Worm (Caenorhabditis elegans) whole organism, L1 larva: ENCODE measurements around the gene spr-3.
A peak's percentile ranks its signal among the peaks of the same experiment; 100 is the strongest.

Experiments used
- C16A3.4 ChIP-seq: fragments of 150-350 bp; optimal IDR thresholded peaks from 2 replicates; lab custom pipeline; 2014; ENCODE audit warnings: missing biosample characterization, missing genetic modification characterization
- F16B12.6 ChIP-seq: fragments of 150-350 bp; optimal IDR thresholded peaks from 2 replicates; lab custom pipeline; 2014; ENCODE audit warnings: missing biosample characterization, missing genetic modification characterization
- alr-1 ChIP-seq: fragments of 200-800 bp; sonication (Bioruptor generic); optimal IDR thresholded peaks from 2 replicates; lab custom pipeline; 2018; ENCODE audit warnings: borderline replicate concordance, mild to moderate bottlenecking, missing genetic modification characterization, missing compliant biosample characterization
- ama-1 ChIP-seq: fragments of 150-350 bp; optimal IDR thresholded peaks from 2 replicates; lab custom pipeline; 2014
- ceh-63 ChIP-seq: fragments of 200-800 bp; sonication (Bioruptor generic); optimal IDR thresholded peaks from 2 replicates; lab custom pipeline; 2018; ENCODE audit warnings: mild to moderate bottlenecking, missing genetic modification characterization, missing compliant biosample characterization
- ceh-8 ChIP-seq: fragments of 200-800 bp; sonication (Bioruptor generic); optimal IDR thresholded peaks from 2 replicates; lab custom pipeline; 2018; ENCODE audit warnings: mild to moderate bottlenecking, missing genetic modification characterization, moderate library complexity, missing compliant biosample characterization
- ceh-88 ChIP-seq: fragments of 200-800 bp; sonication (Bioruptor generic); IDR thresholded peaks from 2 replicates; pipeline ENCODE4 v1.3.6; 2022; ENCODE audit warnings: missing genetic modification characterization, missing compliant biosample characterization
- ces-1 ChIP-seq: fragments of 150-350 bp; optimal IDR thresholded peaks from 2 replicates; lab custom pipeline; 2014; ENCODE audit warnings: missing biosample characterization, missing genetic modification reagents, missing genetic modification characterization
- efl-1 ChIP-seq, 4 experiments: fragments of 150-350 bp; optimal IDR thresholded peaks in 3 of 4; peaks in 1 of 4; 1 replicate in 1 of 4; 2 replicates in 3 of 4; lab custom pipeline; 2014; ENCODE audit warnings: missing biosample characterization in 2 of 4, missing genetic modification characterization in 2 of 4, missing genetic modification reagents in 2 of 4
- egl-27 ChIP-seq, 2 experiments: fragments of 150-350 bp in 1 of 2; sonication (generic microtip); optimal IDR thresholded peaks; 3 replicates each; lab custom pipeline; 2017 to 2018; ENCODE audit warnings: missing biosample characterization in 2 of 2, missing genetic modification characterization in 2 of 2, missing genetic modification reagents in 2 of 2
- elt-2 ChIP-seq: sonication (generic microtip); optimal IDR thresholded peaks from 2 replicates; lab custom pipeline; 2016; ENCODE audit warnings: missing genetic modification characterization, mild to moderate bottlenecking, inconsistent platforms, missing compliant biosample characterization, missing genetic modification reagents
- elt-3 ChIP-seq, 6 experiments: fragments of 150-350 bp in 1 of 6; sonication (generic microtip); optimal IDR thresholded peaks; 2 replicates each; lab custom pipeline; 2017 to 2018; ENCODE audit warnings: missing biosample characterization in 6 of 6, missing genetic modification characterization in 6 of 6, inconsistent platforms in 1 of 6
- ets-5 ChIP-seq: fragments of 200-800 bp; sonication (Bioruptor generic); IDR thresholded peaks from 2 replicates; pipeline ENCODE4 v1.3.6; 2022; ENCODE audit warnings: missing genetic modification characterization, missing compliant biosample characterization
- fkh-10 ChIP-seq: sonication (generic microtip); optimal IDR thresholded peaks from 2 replicates; lab custom pipeline; 2017; ENCODE audit warnings: missing biosample characterization, missing genetic modification reagents, missing genetic modification characterization
- fkh-8 ChIP-seq: sonication (generic microtip); optimal IDR thresholded peaks from 2 replicates; lab custom pipeline; 2016; ENCODE audit warnings: mild to moderate bottlenecking, missing genetic modification characterization, missing compliant biosample characterization
- fos-1 ChIP-seq: fragments of 150-350 bp; optimal IDR thresholded peaks from 2 replicates; lab custom pipeline; 2014; ENCODE audit warnings: missing biosample characterization, missing genetic modification characterization
- hlh-17 ChIP-seq: fragments of 200-800 bp; sonication (Bioruptor generic); optimal IDR thresholded peaks from 2 replicates; lab custom pipeline; 2018; ENCODE audit warnings: missing genetic modification characterization, mild to moderate bottlenecking, missing compliant biosample characterization, moderate library complexity, borderline replicate concordance
- hpl-2 ChIP-seq: fragments of 150-350 bp; optimal IDR thresholded peaks from 2 replicates; lab custom pipeline; 2014; ENCODE audit warnings: missing biosample characterization, missing genetic modification reagents, missing genetic modification characterization
- isw-1 ChIP-seq: fragments of 200-800 bp; sonication (Bioruptor generic); IDR thresholded peaks from 2 replicates; pipeline ENCODE4 v1.3.6; 2022; ENCODE audit warnings: missing genetic modification characterization, missing compliant biosample characterization
- jun-1 ChIP-seq: fragments of 150-350 bp; optimal IDR thresholded peaks from 2 replicates; lab custom pipeline; 2014; ENCODE audit warnings: missing biosample characterization, missing genetic modification reagents, missing genetic modification characterization
- lin-13 ChIP-seq: fragments of 150-350 bp; optimal IDR thresholded peaks from 2 replicates; lab custom pipeline; 2014; ENCODE audit warnings: missing biosample characterization, missing genetic modification reagents, missing genetic modification characterization
- lin-14 ChIP-seq: fragments of 200-800 bp; sonication (Bioruptor generic); optimal IDR thresholded peaks from 2 replicates; lab custom pipeline; 2018; ENCODE audit warnings: mild to moderate bottlenecking, missing genetic modification characterization, moderate library complexity, missing compliant biosample characterization
- lin-35 ChIP-seq, 2 experiments: fragments of 150-350 bp; optimal IDR thresholded peaks; 2 replicates each; lab custom pipeline; 2014; ENCODE audit warnings: missing biosample characterization in 2 of 2, missing genetic modification characterization in 2 of 2, missing genetic modification reagents in 2 of 2
- lir-3 ChIP-seq: sonication (generic microtip); optimal IDR thresholded peaks from 2 replicates; lab custom pipeline; 2016; ENCODE audit warnings: mild to moderate bottlenecking, missing genetic modification characterization, moderate library complexity, missing compliant biosample characterization; ENCODE audit not compliant: poor library complexity
- lsy-2 ChIP-seq, 2 experiments: fragments of 150-350 bp; optimal IDR thresholded peaks; 2 replicates each; lab custom pipeline; 2014; ENCODE audit warnings: missing biosample characterization in 2 of 2, missing genetic modification characterization in 2 of 2
- mab-9 ChIP-seq: fragments of 200-800 bp; sonication (Bioruptor generic); IDR thresholded peaks from 2 replicates; pipeline ENCODE4 v1.3.6; 2022; ENCODE audit warnings: missing genetic modification reagents, missing genetic modification characterization, missing compliant biosample characterization
- mdl-1 ChIP-seq, 2 experiments: fragments of 150-350 bp; optimal IDR thresholded peaks; 2 replicates each; lab custom pipeline; 2014 to 2017; ENCODE audit warnings: missing biosample characterization in 2 of 2, missing genetic modification characterization in 2 of 2, inconsistent platforms in 1 of 2
- mep-1 ChIP-seq: fragments of 150-350 bp; optimal IDR thresholded peaks from 2 replicates; lab custom pipeline; 2014; ENCODE audit warnings: missing biosample characterization, missing genetic modification characterization
- nhr-11 ChIP-seq: fragments of 150-350 bp; optimal IDR thresholded peaks from 2 replicates; lab custom pipeline; 2014; ENCODE audit warnings: missing biosample characterization, missing genetic modification characterization
- nhr-20 ChIP-seq: sonication (generic microtip); optimal IDR thresholded peaks from 2 replicates; lab custom pipeline; 2016; ENCODE audit warnings: mild to moderate bottlenecking, missing genetic modification characterization, missing compliant biosample characterization
- nhr-28 ChIP-seq: fragments of 150-350 bp; optimal IDR thresholded peaks from 2 replicates; lab custom pipeline; 2014; ENCODE audit warnings: missing biosample characterization, missing genetic modification characterization
- nhr-47 ChIP-seq: sonication (generic microtip); optimal IDR thresholded peaks from 2 replicates; lab custom pipeline; 2016; ENCODE audit warnings: mild to moderate bottlenecking, missing genetic modification characterization, moderate library complexity, missing compliant biosample characterization
- nhr-71 ChIP-seq: sonication (generic microtip); optimal IDR thresholded peaks from 2 replicates; lab custom pipeline; 2016; ENCODE audit warnings: mild to moderate bottlenecking, missing genetic modification characterization, moderate library complexity, missing compliant biosample characterization
- nhr-76 ChIP-seq: sonication (generic microtip); optimal IDR thresholded peaks from 2 replicates; lab custom pipeline; 2017; ENCODE audit warnings: missing biosample characterization, missing genetic modification characterization
- nhr-77 ChIP-seq: fragments of 150-350 bp; optimal IDR thresholded peaks from 2 replicates; lab custom pipeline; 2014; ENCODE audit warnings: missing biosample characterization, missing genetic modification characterization
- nhr-84 ChIP-seq: sonication (generic microtip); optimal IDR thresholded peaks from 2 replicates; lab custom pipeline; 2017; ENCODE audit warnings: missing biosample characterization, missing genetic modification characterization
- nhr-85 ChIP-seq: sonication (generic microtip); peaks from one replicate; lab custom pipeline; 2016; ENCODE audit warnings: missing genetic modification characterization, inconsistent platforms, missing compliant biosample characterization
- pax-3 ChIP-seq: fragments of 200-800 bp; sonication (Bioruptor generic); optimal IDR thresholded peaks from 2 replicates; lab custom pipeline; 2018; ENCODE audit warnings: mild to moderate bottlenecking, missing genetic modification characterization, moderate library complexity, missing compliant biosample characterization
- pqm-1 ChIP-seq: sonication (generic microtip); optimal IDR thresholded peaks from 3 replicates; lab custom pipeline; 2017; ENCODE audit warnings: missing biosample characterization, missing genetic modification characterization
- rnt-1 ChIP-seq: sonication (generic microtip); optimal IDR thresholded peaks from 2 replicates; lab custom pipeline; 2016; ENCODE audit warnings: mild to moderate bottlenecking, missing genetic modification characterization, moderate library complexity, missing compliant biosample characterization
- snpc-4 ChIP-seq: fragments of 150-350 bp; optimal IDR thresholded peaks from 2 replicates; lab custom pipeline; 2014; ENCODE audit warnings: missing biosample characterization, missing genetic modification characterization
- snu-23 ChIP-seq: sonication (generic microtip); optimal IDR thresholded peaks from 2 replicates; lab custom pipeline; 2016; ENCODE audit warnings: missing genetic modification characterization, missing compliant biosample characterization
- sptf-1 ChIP-seq: fragments of 150-350 bp; optimal IDR thresholded peaks from 2 replicates; lab custom pipeline; 2014; ENCODE audit warnings: missing biosample characterization, missing genetic modification characterization
- sup-37 ChIP-seq: fragments of 200-800 bp; sonication (Bioruptor generic); optimal IDR thresholded peaks from 2 replicates; lab custom pipeline; 2018; ENCODE audit warnings: mild to moderate bottlenecking, missing genetic modification characterization, missing compliant biosample characterization
- swsn-7 ChIP-seq: sonication (generic microtip); optimal IDR thresholded peaks from 2 replicates; lab custom pipeline; 2016; ENCODE audit warnings: missing genetic modification characterization, missing compliant biosample characterization
- tbx-2 ChIP-seq: sonication (generic microtip); optimal IDR thresholded peaks from 2 replicates; lab custom pipeline; 2016; ENCODE audit warnings: missing genetic modification characterization, missing compliant biosample characterization
- tlp-1 ChIP-seq: fragments of 150-350 bp; optimal IDR thresholded peaks from 2 replicates; lab custom pipeline; 2014; ENCODE audit warnings: missing biosample characterization, missing genetic modification characterization
- unc-130 ChIP-seq: fragments of 150-350 bp; optimal IDR thresholded peaks from 2 replicates; lab custom pipeline; 2017; ENCODE audit warnings: missing biosample characterization, missing genetic modification characterization, inconsistent platforms
- unc-30 ChIP-seq: sonication (generic microtip); optimal IDR thresholded peaks from 2 replicates; lab custom pipeline; 2017; ENCODE audit warnings: missing biosample characterization, missing genetic modification characterization
- unc-62 ChIP-seq: fragments of 150-350 bp; optimal IDR thresholded peaks from 2 replicates; lab custom pipeline; 2014; ENCODE audit warnings: missing biosample characterization, missing genetic modification reagents, missing genetic modification characterization
- unc-86 ChIP-seq: sonication (generic microtip); optimal IDR thresholded peaks from 2 replicates; lab custom pipeline; 2016; ENCODE audit warnings: missing genetic modification characterization, missing compliant biosample characterization

The spr-3 gene

ce11 chrX:4504108-4504668 lies 9.7 kb upstream of the spr-3 start, which contains the start of gene dgk-2 (continued):
- TF ChIP-seq unc-62 (GFP tag; lab: Kevin White, UChicago) (no peak), ceh-88 (GFP tag; lab: Robert Waterston, UW) (0 out of 2 replicates have a peak, but pooled peaks have one; percentile 9), mab-9 (GFP tag; lab: Robert Waterston, UW) (no peak), nhr-76 (tag; lab: Kevin White, UChicago) (no peak), snpc-4 (tag; lab: Kevin White, UChicago) (no peak), tbx-2 (no peak), tlp-1 (tag; lab: Kevin White, UChicago) (no peak), unc-130 (no peak), fkh-10 (no peak), ces-1 (GFP tag; lab: Kevin White, UChicago) (no peak), lsy-2 (tag; optimal IDR thresholded peaks at IDR 0.05; lab: Kevin White, UChicago) (no peak), lin-35 (GFP tag; optimal IDR thresholded peaks at IDR 0.05; lab: Kevin White, UChicago) (no peak), fkh-8 (tag; lab: Kevin White, UChicago) (no peak), nhr-28 (no peak), ama-1 (lab: Kevin White, UChicago) (no peak), snu-23 (GFP tag; lab: Kevin White, UChicago) (no peak), mep-1 (tag; lab: Kevin White, UChicago) (peak; percentile 10), nhr-84 (no peak), hpl-2 (GFP tag; lab: Kevin White, UChicago) (peak; percentile 42), hlh-17 (GFP tag; lab: Kevin White, UChicago) (no peak), ceh-63 (GFP tag; lab: Kevin White, UChicago) (no peak), F16B12.6 (no peak), swsn-7 (no peak)

DNA sequence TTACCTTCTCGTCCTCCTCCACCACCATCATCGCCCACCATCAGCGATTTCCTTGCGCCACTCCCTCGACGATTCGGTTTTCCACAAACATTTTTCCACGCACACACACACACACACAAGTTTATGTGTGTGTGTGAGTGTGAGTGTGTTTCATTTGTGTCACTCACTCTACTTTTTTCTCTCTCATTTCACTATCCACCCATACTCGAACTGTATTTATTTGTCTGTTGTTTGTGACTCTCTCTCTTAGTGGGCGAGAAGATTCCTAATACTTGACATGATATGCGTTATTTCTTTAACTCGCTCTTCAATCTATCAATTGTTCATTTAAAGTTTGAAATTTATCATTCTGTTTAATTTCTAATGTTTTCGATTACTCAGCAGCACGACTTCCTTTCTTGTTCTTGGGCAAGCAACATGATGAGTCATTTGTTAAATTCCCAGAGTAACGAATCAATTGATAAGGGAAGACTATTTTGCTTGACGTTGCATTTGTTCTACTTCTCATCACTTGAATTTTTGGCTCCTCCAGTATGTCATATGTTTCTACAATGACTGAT lies 6.7 kb upstream of the spr-3 start:
- TF ChIP-seq ces-1 (GFP tag; lab: Kevin White, UChicago), result no peak
- TF ChIP-seq pax-3 (tag; lab: Kevin White, UChicago), result no peak
- no peak for TF ChIP-seq snpc-4 (tag; lab: Kevin White, UChicago)
- TF ChIP-seq hpl-2 (GFP tag; lab: Kevin White, UChicago), result no peak
- no peak for TF ChIP-seq alr-1 (tag; lab: Kevin White, UChicago)
- no peak for TF ChIP-seq sptf-1 (tag; lab: Kevin White, UChicago)
- TF ChIP-seq ceh-8 (GFP tag; lab: Kevin White, UChicago), result no peak
- TF ChIP-seq lin-13, result no peak
- TF ChIP-seq nhr-20, result peak; percentile 58
- TF ChIP-seq C16A3.4 (tag; lab: Kevin White, UChicago), result peak; percentile 12
- no peak for TF ChIP-seq isw-1 (GFP tag; lab: Robert Waterston, UW)
- TF ChIP-seq unc-86, result no peak
- no peak for TF ChIP-seq unc-30 (tag; lab: Kevin White, UChicago)
- peak; percentile 21 for TF ChIP-seq fos-1 (tag; lab: Kevin White, UChicago)
- TF ChIP-seq nhr-11 (tag; lab: Kevin White, UChicago), result no peak
- TF ChIP-seq pqm-1 (tag; lab: Kevin White, UChicago), result no peak
- TF ChIP-seq egl-27 (tag; optimal IDR thresholded peaks at IDR 0.05; lab: Kevin White, UChicago), result no peak
- TF ChIP-seq sup-37 (GFP tag; lab: Kevin White, UChicago), result no peak
- TF ChIP-seq mdl-1 (tag; optimal IDR thresholded peaks at IDR 0.05; lab: Kevin White, UChicago), result no peak
- peak; percentile 54 for TF ChIP-seq nhr-85 (tag; lab: Kevin White, UChicago)
- TF ChIP-seq fkh-8 (tag; lab: Kevin White, UChicago), result no peak
- peak; percentile 6 for TF ChIP-seq nhr-71 (tag; lab: Kevin White, UChicago)
- TF ChIP-seq elt-2 (tag; lab: Kevin White, UChicago), result peak; percentile 2
- no peak for TF ChIP-seq rnt-1 (tag; lab: Kevin White, UChicago)
- peak; percentile 62 for TF ChIP-seq snu-23 (GFP tag; lab: Kevin White, UChicago)
- no peak for TF ChIP-seq efl-1 (optimal IDR thresholded peaks at IDR 0.05; lab: Kevin White, UChicago)
- TF ChIP-seq efl-1 (GFP tag; optimal IDR thresholded peaks at IDR 0.05 in 1 of 2; lab: Kevin White, UChicago), result no peak
- TF ChIP-seq lir-3 (tag; lab: Kevin White, UChicago), result no peak
- TF ChIP-seq elt-3 (tag; optimal IDR thresholded peaks at IDR 0.05; lab: Kevin White, UChicago), result no peak
- TF ChIP-seq jun-1 (tag; lab: Kevin White, UChicago), result peak; percentile 36
- TF ChIP-seq nhr-77 (tag; lab: Kevin White, UChicago), result peak; percentile 4
- TF ChIP-seq ets-5 (GFP tag; lab: Robert Waterston, UW), result no peak
- no peak for TF ChIP-seq nhr-47
- TF ChIP-seq lin-14 (GFP tag; lab: Kevin White, UChicago), result peak; percentile 66
- TF ChIP-seq mep-1 (tag; lab: Kevin White, UChicago), result peak; percentile 43
